Worm (Caenorhabditis elegans): Measurements from ENCODE around the gene K08C7.6.
A peak's percentile ranks its signal among the peaks of the same experiment; 100 is the strongest.

Gene K08C7.6

ce11 chrIV:10697022-10697979 lies 11.6 kb upstream of the K08C7.6 start, which contains the start of gene allo-1 (continued):
- no peak for TF ChIP-seq dpff-1 (tag; optimal IDR thresholded peaks at IDR 0.05)
- no peak for TF ChIP-seq fkh-3 (tag; optimal IDR thresholded peaks at IDR 0.05)
- TF ChIP-seq let-526 (GFP tag; IDR thresholded peaks at IDR 0.05), result no peak
- no peak for TF ChIP-seq gei-17 (GFP tag; optimal IDR thresholded peaks at IDR 0.05)
- no peak for TF ChIP-seq F49E8.2 (tag; optimal IDR thresholded peaks at IDR 0.05; ENCODE audit: insufficient read depth)
- TF ChIP-seq F52B5.7 (tag; optimal IDR thresholded peaks at IDR 0.05), result no peak
- TF ChIP-seq F22D6.2 (tag; optimal IDR thresholded peaks at IDR 0.05), result no peak
- no peak for TF ChIP-seq unc-62 (GFP tag; optimal IDR thresholded peaks at IDR 0.05)
- TF ChIP-seq ztf-28 (GFP tag; IDR thresholded peaks at IDR 0.05), result no peak
- no peak for TF ChIP-seq ceh-79 (tag; optimal IDR thresholded peaks at IDR 0.05)
- no peak for TF ChIP-seq Y79H2A.3 (GFP tag; conservative IDR thresholded peaks at IDR 0.05)
- no peak for TF ChIP-seq ztf-6 (GFP tag; IDR thresholded peaks at IDR 0.05)
- TF ChIP-seq snpc-3.4 (tag; optimal IDR thresholded peaks at IDR 0.05), result no peak
- no peak for TF ChIP-seq hlh-12 (tag; optimal IDR thresholded peaks at IDR 0.05)
- no peak for TF ChIP-seq lsy-27 (tag; optimal IDR thresholded peaks at IDR 0.05; ENCODE audit: borderline replicate concordance, insufficient read depth)
- TF ChIP-seq Y53F4B.3 (GFP tag; IDR thresholded peaks at IDR 0.05), result no peak
- no peak for TF ChIP-seq egl-44 (GFP tag; IDR thresholded peaks at IDR 0.05)
- TF ChIP-seq ztf-18 (tag; optimal IDR thresholded peaks at IDR 0.05), result no peak
- TF ChIP-seq tbp1 (GFP tag; optimal IDR thresholded peaks at IDR 0.05), result peak; percentile 44
- no peak for TF ChIP-seq Y67H2A.10 (GFP tag; conservative IDR thresholded peaks at IDR 0.05)
- TF ChIP-seq F23B12.7 (tag; optimal IDR thresholded peaks at IDR 0.05; ENCODE audit: insufficient read depth), result no peak
- TF ChIP-seq T26A5.8 (tag; optimal IDR thresholded peaks at IDR 0.05), result no peak
- no peak for TF ChIP-seq snpc-4 (GFP tag; optimal IDR thresholded peaks at IDR 0.05)
- TF ChIP-seq snpc-4 (tag; optimal IDR thresholded peaks at IDR 0.05), result no peak
- no peak for TF ChIP-seq chd-7 (tag; optimal IDR thresholded peaks at IDR 0.05)
- no peak for TF ChIP-seq him-1 (tag; optimal IDR thresholded peaks at IDR 0.05)
- no peak for TF ChIP-seq attf-3 (GFP tag; conservative IDR thresholded peaks at IDR 0.05)
- no peak for TF ChIP-seq ztf-25 (GFP tag; IDR thresholded peaks at IDR 0.05)
- peak; percentile 97 for TF ChIP-seq cebp-1 (GFP tag; IDR thresholded peaks at IDR 0.05)
- peak; percentile 98 for TF ChIP-seq cebp-1 (tag; optimal IDR thresholded peaks at IDR 0.05)
- TF ChIP-seq Y95B8A.8 (GFP tag; IDR thresholded peaks at IDR 0.05), result no peak
- no peak for TF ChIP-seq D2030.7 (GFP tag; IDR thresholded peaks at IDR 0.05)
- no peak for TF ChIP-seq bed-1 (GFP tag; IDR thresholded peaks at IDR 0.05)
- TF ChIP-seq aptf-3 (GFP tag; IDR thresholded peaks at IDR 0.05), result no peak
- TF ChIP-seq F33H1.4 (GFP tag; IDR thresholded peaks at IDR 0.05), result 0 out of 2 replicates have a peak, but pooled peaks have one; percentile 12
- no peak for TF ChIP-seq egrh-3 (GFP tag; IDR thresholded peaks at IDR 0.05)
- no peak for TF ChIP-seq hrde-1 (tag; optimal IDR thresholded peaks at IDR 0.05; ENCODE audit: borderline replicate concordance)
- peak; percentile 54 for TF ChIP-seq somi-1 (GFP tag; optimal IDR thresholded peaks at IDR 0.05)
- no peak for TF ChIP-seq hsf-1 (GFP tag; IDR thresholded peaks at IDR 0.05)
- no peak for TF ChIP-seq ceh-40 (GFP tag; IDR thresholded peaks at IDR 0.05)
- TF ChIP-seq ceh-58 (GFP tag; IDR thresholded peaks at IDR 0.05), result no peak
- TF ChIP-seq akir-1 (GFP tag; optimal IDR thresholded peaks at IDR 0.05), result no peak
- TF ChIP-seq mxl-1 (tag; optimal IDR thresholded peaks at IDR 0.05), result no peak
- peak; percentile 34; the same call in 1 of the 2 replicates for TF ChIP-seq B0336.3 (GFP tag; IDR thresholded peaks at IDR 0.05)
- no peak for TF ChIP-seq mes-4 (tag; optimal IDR thresholded peaks at IDR 0.05)
- peak; percentile 62 for TF ChIP-seq efl-1 (GFP tag; optimal IDR thresholded peaks at IDR 0.05)
- TF ChIP-seq ama-1 (optimal IDR thresholded peaks at IDR 0.05), result no peak
- TF ChIP-seq ama-1 (GFP tag; optimal IDR thresholded peaks at IDR 0.05), result no peak

All from whole organism, young adult.